Worm (Caenorhabditis elegans) whole organism, L2 larva: ENCODE measurements around the gene T09A5.5.

ENCODE experiments used
- C34F6.9 ChIP-seq: fragments of 150-350 bp; optimal IDR thresholded peaks from 2 replicates; lab custom pipeline; 2014; ENCODE audit warnings: missing biosample characterization, missing genetic modification characterization
- F13H6.1 ChIP-seq: sonication (generic microtip); optimal IDR thresholded peaks from 2 replicates; lab custom pipeline; 2016; ENCODE audit warnings: missing genetic modification characterization, missing compliant biosample characterization
- Y55F3AM.14 ChIP-seq: fragments of 200-800 bp; sonication (Bioruptor generic); optimal IDR thresholded peaks from 2 replicates; lab custom pipeline; 2018; ENCODE audit warnings: mild to moderate bottlenecking, missing genetic modification characterization, missing compliant biosample characterization
- alr-1 ChIP-seq: fragments of 150-350 bp; optimal IDR thresholded peaks from 2 replicates; lab custom pipeline; 2014; ENCODE audit warnings: missing biosample characterization, missing genetic modification characterization
- aly-2 ChIP-seq: fragments of 150-350 bp; optimal IDR thresholded peaks from 2 replicates; lab custom pipeline; 2014; ENCODE audit warnings: missing biosample characterization, missing genetic modification characterization
- ama-1 ChIP-seq: fragments of 150-350 bp; optimal IDR thresholded peaks from 2 replicates; lab custom pipeline; 2018; ENCODE audit warnings: inconsistent platforms
- blmp-1 ChIP-seq: sonication (generic microtip); optimal IDR thresholded peaks from 2 replicates; lab custom pipeline; 2017; ENCODE audit warnings: missing genetic modification characterization, mild to moderate bottlenecking, missing compliant biosample characterization, antibody characterized with exemption, moderate library complexity; ENCODE audit not compliant: insufficient read depth
- ceh-82 ChIP-seq: fragments of 150-350 bp; optimal IDR thresholded peaks from 2 replicates; lab custom pipeline; 2014; ENCODE audit warnings: missing biosample characterization, missing genetic modification characterization
- crh-2 ChIP-seq: sonication (generic microtip); optimal IDR thresholded peaks from 2 replicates; lab custom pipeline; 2017; ENCODE audit warnings: missing biosample characterization, missing genetic modification characterization
- dmd-4 ChIP-seq: sonication (generic microtip); optimal IDR thresholded peaks from 2 replicates; lab custom pipeline; 2017; ENCODE audit warnings: missing biosample characterization, missing genetic modification characterization
- egl-27 ChIP-seq: sonication (generic microtip); optimal IDR thresholded peaks from 3 replicates; lab custom pipeline; 2017; ENCODE audit warnings: missing biosample characterization, missing genetic modification reagents, missing genetic modification characterization
- elt-3 ChIP-seq: sonication (generic microtip); optimal IDR thresholded peaks from 2 replicates; lab custom pipeline; 2017; ENCODE audit warnings: missing biosample characterization, missing genetic modification characterization
- fos-1 ChIP-seq: fragments of 150-350 bp; optimal IDR thresholded peaks from 2 replicates; lab custom pipeline; 2014; ENCODE audit warnings: missing biosample characterization, missing genetic modification characterization
- gmeb-1 ChIP-seq: fragments of 150-350 bp; optimal IDR thresholded peaks from 2 replicates; lab custom pipeline; 2014; ENCODE audit warnings: missing biosample characterization, missing genetic modification characterization
- lin-11 ChIP-seq: fragments of 150-350 bp; sonication (generic microtip); optimal IDR thresholded peaks from 2 replicates; lab custom pipeline; 2014; ENCODE audit warnings: missing biosample characterization, missing genetic modification characterization, inconsistent platforms, mixed read lengths
- lsy-2 ChIP-seq, 2 experiments: fragments of 150-350 bp in 1 of 2; sonication (generic microtip) in 1 of 2; optimal IDR thresholded peaks; 2 replicates each; lab custom pipeline; 2014 to 2017; ENCODE audit warnings: missing biosample characterization in 2 of 2, missing genetic modification characterization in 2 of 2
- mdl-1 ChIP-seq, 2 experiments: fragments of 150-350 bp in 1 of 2; sonication (generic microtip) in 1 of 2; optimal IDR thresholded peaks; 2 replicates each; lab custom pipeline; 2017; ENCODE audit warnings: missing biosample characterization in 2 of 2, missing genetic modification characterization in 2 of 2
- nhr-10 ChIP-seq: sonication (generic microtip); optimal IDR thresholded peaks from 2 replicates; lab custom pipeline; 2017; ENCODE audit warnings: missing biosample characterization, missing genetic modification characterization
- nhr-11 ChIP-seq: fragments of 150-350 bp; optimal IDR thresholded peaks from 2 replicates; lab custom pipeline; 2014; ENCODE audit warnings: missing biosample characterization, missing genetic modification characterization
- nhr-12 ChIP-seq: fragments of 150-350 bp; optimal IDR thresholded peaks from 2 replicates; lab custom pipeline; 2014; ENCODE audit warnings: missing biosample characterization, missing genetic modification characterization
- nhr-129 ChIP-seq: fragments of 150-350 bp; optimal IDR thresholded peaks from 2 replicates; lab custom pipeline; 2014; ENCODE audit warnings: missing biosample characterization, missing genetic modification characterization
- nhr-21 ChIP-seq: fragments of 150-350 bp; optimal IDR thresholded peaks from 2 replicates; lab custom pipeline; 2014; ENCODE audit warnings: missing biosample characterization, missing genetic modification characterization
- nhr-23 ChIP-seq: fragments of 150-350 bp; optimal IDR thresholded peaks from 2 replicates; lab custom pipeline; 2014; ENCODE audit warnings: missing biosample characterization, missing genetic modification reagents, missing genetic modification characterization
- nhr-237 ChIP-seq: fragments of 150-350 bp; optimal IDR thresholded peaks from 2 replicates; lab custom pipeline; 2014; ENCODE audit warnings: missing biosample characterization, missing genetic modification characterization
- nhr-25 ChIP-seq: fragments of 150-350 bp; sonication (generic microtip); optimal IDR thresholded peaks from 3 replicates; lab custom pipeline; 2014; ENCODE audit warnings: missing biosample characterization, missing genetic modification characterization
- nhr-77 ChIP-seq: fragments of 150-350 bp; optimal IDR thresholded peaks from 2 replicates; lab custom pipeline; 2014; ENCODE audit warnings: missing biosample characterization, missing genetic modification characterization
- peb-1 ChIP-seq: fragments of 150-350 bp; optimal IDR thresholded peaks from 2 replicates; lab custom pipeline; 2014; ENCODE audit warnings: missing biosample characterization, missing genetic modification characterization
- skn-1 ChIP-seq: sonication (generic microtip); optimal IDR thresholded peaks from 2 replicates; lab custom pipeline; 2017; ENCODE audit warnings: missing biosample characterization, missing genetic modification characterization
- sma-3 ChIP-seq: sonication (generic microtip); optimal IDR thresholded peaks from 2 replicates; lab custom pipeline; 2016; ENCODE audit warnings: missing genetic modification reagents, missing genetic modification characterization, missing compliant biosample characterization
- sma-9 ChIP-seq, 2 experiments: fragments of 150-350 bp in 1 of 2; sonication (generic microtip) in 1 of 2; optimal IDR thresholded peaks; 2 replicates each; lab custom pipeline; 2014 to 2016; ENCODE audit warnings: missing genetic modification characterization in 2 of 2, mild to moderate bottlenecking in 1 of 2, missing biosample characterization in 1 of 2, missing compliant biosample characterization in 1 of 2, missing genetic modification reagents in 1 of 2, moderate library complexity in 1 of 2
- snpc-4 ChIP-seq: fragments of 150-350 bp; optimal IDR thresholded peaks from 2 replicates; lab custom pipeline; 2014; ENCODE audit warnings: missing biosample characterization, missing genetic modification characterization
- unc-55 ChIP-seq: fragments of 150-350 bp; sonication (generic microtip); optimal IDR thresholded peaks from 3 replicates; lab custom pipeline; 2014; ENCODE audit warnings: missing biosample characterization, missing genetic modification reagents, missing genetic modification characterization
- unc-62 ChIP-seq: fragments of 150-350 bp; optimal IDR thresholded peaks from 2 replicates; lab custom pipeline; 2014; ENCODE audit warnings: missing biosample characterization, missing genetic modification reagents, missing genetic modification characterization
- zag-1 ChIP-seq: fragments of 150-350 bp; optimal IDR thresholded peaks from 2 replicates; lab custom pipeline; 2014; ENCODE audit warnings: missing biosample characterization, missing genetic modification characterization
- ztf-1 ChIP-seq: fragments of 200-800 bp; sonication (Bioruptor generic); conservative IDR thresholded peaks from 2 replicates; pipeline ENCODE4 v1.3.6; 2022; ENCODE audit warnings: missing genetic modification characterization, missing compliant biosample characterization
- ztf-11 ChIP-seq: sonication (generic microtip); optimal IDR thresholded peaks from 2 replicates; lab custom pipeline; 2017; ENCODE audit warnings: missing biosample characterization, missing genetic modification characterization

The T09A5.5 gene

ce11 chrII:7810162-7810868 lies 43.3 kb downstream of the T09A5.5 start:
- TF ChIP-seq ztf-11 (tag; lab: Kevin White, UChicago) (no peak), nhr-11 (tag; lab: Kevin White, UChicago) (no peak), nhr-237 (tag; lab: Kevin White, UChicago) (no peak), alr-1 (tag; lab: Kevin White, UChicago) (no peak), crh-2 (tag; lab: Kevin White, UChicago) (no peak), mdl-1 (tag; optimal IDR thresholded peaks at IDR 0.05; lab: Kevin White, UChicago) (no peak), lin-11 (tag; lab: Kevin White, UChicago) (no peak), nhr-10 (no peak), ama-1 (no peak), nhr-23 (tag; lab: Kevin White, UChicago) (no peak), dmd-4 (tag; lab: Kevin White, UChicago) (no peak), peb-1 (tag; lab: Kevin White, UChicago) (no peak), ceh-82 (tag; lab: Kevin White, UChicago) (no peak), nhr-77 (tag; lab: Kevin White, UChicago) (no peak), C34F6.9 (no peak), skn-1 (no peak), fos-1 (tag; lab: Kevin White, UChicago) (no peak), blmp-1 (tag; lab: Kevin White, UChicago) (no peak), nhr-129 (no peak), aly-2 (tag; lab: Kevin White, UChicago) (no peak)

- TF ChIP-seq fos-1 (tag; lab: Kevin White, UChicago): no peak
- no peak for TF ChIP-seq skn-1
- no peak for TF ChIP-seq nhr-237 (tag; lab: Kevin White, UChicago)
- no peak for TF ChIP-seq nhr-12 (tag; lab: Kevin White, UChicago)
- no peak for TF ChIP-seq aly-2 (tag; lab: Kevin White, UChicago)
- no peak for TF ChIP-seq F13H6.1 (tag; lab: Kevin White, UChicago)
- TF ChIP-seq nhr-10: no peak
- no peak for TF ChIP-seq nhr-129
- TF ChIP-seq peb-1 (tag; lab: Kevin White, UChicago): no peak
- TF ChIP-seq zag-1: no peak
- no peak for TF ChIP-seq unc-62 (GFP tag; lab: Kevin White, UChicago)
- no peak for TF ChIP-seq nhr-21 (tag; lab: Kevin White, UChicago)
- TF ChIP-seq ztf-1 (GFP tag; lab: Robert Waterston, UW): no peak
- TF ChIP-seq nhr-25 (tag; lab: Kevin White, UChicago): no peak
These were observed 44.1 kb downstream of the T09A5.5 start for ce11 chrII:7809358-7809914.

ce11 chrII:7808950-7809349 lies 44.6 kb downstream of the T09A5.5 start:
- TF ChIP-seq sma-3 (peak; percentile 23), unc-55 (GFP tag; lab: Kevin White, UChicago) (no peak), aly-2 (tag; lab: Kevin White, UChicago) (no peak), nhr-21 (tag; lab: Kevin White, UChicago) (no peak), C34F6.9 (peak; percentile 1), nhr-25 (tag; lab: Kevin White, UChicago) (peak; percentile 36), ama-1 (no peak), ztf-11 (tag; lab: Kevin White, UChicago) (no peak), sma-9 (GFP tag; optimal IDR thresholded peaks at IDR 0.05; lab: Kevin White, UChicago) (peak; percentile 76), sma-9 (tag; optimal IDR thresholded peaks at IDR 0.05; lab: Kevin White, UChicago) (no peak), lsy-2 (tag; optimal IDR thresholded peaks at IDR 0.05; lab: Kevin White, UChicago) (peak in 1 of 2 experiments; percentile 11), egl-27 (tag; lab: Kevin White, UChicago) (no peak), crh-2 (tag; lab: Kevin White, UChicago) (peak; percentile 1), elt-3 (tag; lab: Kevin White, UChicago) (no peak), F13H6.1 (tag; lab: Kevin White, UChicago) (peak; percentile 49), Y55F3AM.14 (peak; percentile 63), gmeb-1 (tag; lab: Kevin White, UChicago) (peak; percentile 38), fos-1 (tag; lab: Kevin White, UChicago) (peak; percentile 82), nhr-12 (tag; lab: Kevin White, UChicago) (no peak), nhr-77 (tag; lab: Kevin White, UChicago) (no peak), snpc-4 (tag; lab: Kevin White, UChicago) (no peak), ceh-82 (tag; lab: Kevin White, UChicago) (no peak), nhr-11 (tag; lab: Kevin White, UChicago) (no peak)
